Fruit fly (Drosophila melanogaster) whole organism, pupa: ENCODE results near the gene rost.

Experiments used
- CG12605 ChIP-seq: fragments of 200-800 bp; sonication (Bioruptor generic); IDR thresholded peaks from 2 replicates; pipeline ENCODE4 v1.3.6; 2022; ENCODE audit warnings: missing biosample characterization, missing genetic modification characterization
- CG13204 ChIP-seq: fragments of 200-800 bp; sonication (Bioruptor generic); optimal IDR thresholded peaks from 2 replicates; lab custom pipeline; 2018; ENCODE audit warnings: missing biosample characterization, mild to moderate bottlenecking, missing genetic modification characterization, moderate library complexity
- CG15710 ChIP-seq: fragments of 200-800 bp; sonication (Bioruptor generic); optimal IDR thresholded peaks from 2 replicates; lab custom pipeline; 2018; ENCODE audit warnings: missing biosample characterization, mild to moderate bottlenecking, missing genetic modification characterization, moderate library complexity
- CG17806 ChIP-seq: fragments of 200-800 bp; sonication (Bioruptor generic); optimal IDR thresholded peaks from 2 replicates; lab custom pipeline; 2018; ENCODE audit warnings: missing biosample characterization, mild to moderate bottlenecking, missing genetic modification characterization, moderate library complexity
- CG34367 ChIP-seq: fragments of 200-800 bp; sonication (Bioruptor generic); optimal IDR thresholded peaks from 2 replicates; lab custom pipeline; 2018; ENCODE audit warnings: missing biosample characterization, mild to moderate bottlenecking, missing genetic modification characterization
- CG4496 ChIP-seq: fragments of 200-800 bp; sonication (Bioruptor generic); IDR thresholded peaks from 3 replicates; pipeline ENCODE4 v1.3.6; 2022; ENCODE audit warnings: missing biosample characterization, missing genetic modification characterization
- CG8159 ChIP-seq: fragments of 200-800 bp; sonication (Bioruptor generic); optimal IDR thresholded peaks from 3 replicates; lab custom pipeline; 2018; ENCODE audit warnings: missing biosample characterization, mild to moderate bottlenecking, missing genetic modification characterization, moderate library complexity
- D1 ChIP-seq: fragments of 200-800 bp; sonication (Bioruptor generic); optimal IDR thresholded peaks from 2 replicates; lab custom pipeline; 2018; ENCODE audit warnings: missing biosample characterization, mild to moderate bottlenecking, missing genetic modification characterization, moderate library complexity
- Pif1B ChIP-seq: fragments of 200-800 bp; sonication (Bioruptor generic); optimal IDR thresholded peaks from 3 replicates; lab custom pipeline; 2016; ENCODE audit warnings: missing biosample characterization, missing genetic modification characterization
- Snoo ChIP-seq: fragments of 200-800 bp; sonication (Bioruptor generic); optimal IDR thresholded peaks from 3 replicates; lab custom pipeline; 2017; ENCODE audit warnings: missing biosample characterization, mild to moderate bottlenecking, missing genetic modification characterization, inconsistent platforms

DNA sequence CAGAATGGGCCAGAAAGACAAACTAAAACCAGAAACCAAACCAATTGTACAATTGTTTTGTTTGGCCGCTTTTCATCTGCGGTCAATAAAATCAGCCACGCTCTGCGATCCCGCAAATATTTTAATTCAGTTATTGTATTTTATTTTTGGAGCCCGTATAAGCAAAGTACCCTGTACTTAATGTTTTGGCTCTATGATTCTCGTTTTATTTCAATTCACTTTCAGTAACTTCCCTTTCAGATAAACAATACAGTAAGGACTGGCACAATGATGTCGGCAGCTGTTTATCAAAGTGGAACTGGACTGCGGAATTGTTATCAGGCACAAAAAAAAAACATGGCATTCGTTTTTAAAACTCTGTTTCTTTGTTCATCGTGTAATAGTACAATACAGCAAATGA is 40.7 kb downstream of the rost start:
- TF ChIP-seq CG34367 (tag; lab: Kevin White, UChicago) = no peak
- TF ChIP-seq CG15710 (tag; lab: Kevin White, UChicago) = no peak
- TF ChIP-seq CG12605 (GFP tag; lab: Robert Waterston, UW) = no peak
- no peak for TF ChIP-seq CG4496 (GFP tag; lab: Robert Waterston, UW)
- no peak for TF ChIP-seq CG17806 (tag; lab: Kevin White, UChicago)
- no peak for TF ChIP-seq CG8159 (tag; lab: Kevin White, UChicago)
- no peak for TF ChIP-seq D1 (tag; lab: Kevin White, UChicago)
- TF ChIP-seq Snoo (tag; lab: Kevin White, UChicago) = no peak
- no peak for TF ChIP-seq Pif1B (GFP tag; lab: Kevin White, UChicago)
- no peak for TF ChIP-seq CG13204
